Worm (Caenorhabditis elegans) whole organism, midembryonic: Measurements from ENCODE around the gene W08G11.5.

ENCODE experiments used
- flt-1 ChIP-seq: fragments of 200-800 bp; sonication (Bioruptor generic); IDR thresholded peaks from 2 replicates; pipeline ENCODE4 v1.3.6; 2022; ENCODE audit warnings: missing genetic modification characterization, missing compliant biosample characterization
- klf-2 ChIP-seq: fragments of 200-800 bp; sonication (Bioruptor generic); conservative IDR thresholded peaks from 2 replicates; pipeline ENCODE4 v1.3.6; 2022; ENCODE audit warnings: missing genetic modification reagents, missing genetic modification characterization, missing compliant biosample characterization
- ztf-29 ChIP-seq: fragments of 200-800 bp; sonication (Bioruptor generic); IDR thresholded peaks from 2 replicates; pipeline ENCODE4 v1.3.6; 2022; ENCODE audit warnings: missing genetic modification reagents, missing genetic modification characterization, missing compliant biosample characterization

DNA sequence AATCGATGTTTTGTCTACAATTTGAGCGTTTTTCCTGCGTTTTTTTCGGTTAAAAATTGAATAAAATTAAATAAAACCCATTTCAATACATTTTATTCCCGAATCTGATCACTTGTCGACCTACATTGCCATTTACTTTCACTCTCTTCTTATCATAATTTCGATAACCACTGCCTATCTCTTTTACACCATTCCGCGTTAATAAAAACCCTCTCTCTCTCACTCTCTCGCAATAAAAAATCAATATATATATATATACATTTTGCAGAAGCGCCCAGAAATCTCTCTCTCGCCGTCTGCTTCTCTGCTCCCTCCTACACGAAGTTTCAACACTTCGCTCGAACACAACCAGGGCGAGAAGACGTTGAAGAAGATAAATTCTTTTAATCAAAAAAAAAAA is 10.9 kb upstream of the W08G11.5 start, which contains the start of gene pptr-1:
- no peak for TF ChIP-seq ztf-29 (GFP tag; lab: Robert Waterston, UW)
- TF ChIP-seq flt-1, result no peak
- no peak for TF ChIP-seq klf-2
